Worm (Caenorhabditis elegans): ENCODE data around the gene C07E3.10.

- no peak for TF ChIP-seq ztf-29 (GFP tag; IDR thresholded peaks at IDR 0.05)
- TF ChIP-seq cog-1 (tag; optimal IDR thresholded peaks at IDR 0.05) = no peak
- no peak for TF ChIP-seq flt-1 (GFP tag; IDR thresholded peaks at IDR 0.05)
Measured at ce11 chrII:10349915-10350314, 3.7 kb downstream of the C07E3.10 start, which contains the start of gene stip-1.
